Fruit fly (Drosophila melanogaster): ENCODE results near the gene Atac3.

Gene Atac3

DNA sequence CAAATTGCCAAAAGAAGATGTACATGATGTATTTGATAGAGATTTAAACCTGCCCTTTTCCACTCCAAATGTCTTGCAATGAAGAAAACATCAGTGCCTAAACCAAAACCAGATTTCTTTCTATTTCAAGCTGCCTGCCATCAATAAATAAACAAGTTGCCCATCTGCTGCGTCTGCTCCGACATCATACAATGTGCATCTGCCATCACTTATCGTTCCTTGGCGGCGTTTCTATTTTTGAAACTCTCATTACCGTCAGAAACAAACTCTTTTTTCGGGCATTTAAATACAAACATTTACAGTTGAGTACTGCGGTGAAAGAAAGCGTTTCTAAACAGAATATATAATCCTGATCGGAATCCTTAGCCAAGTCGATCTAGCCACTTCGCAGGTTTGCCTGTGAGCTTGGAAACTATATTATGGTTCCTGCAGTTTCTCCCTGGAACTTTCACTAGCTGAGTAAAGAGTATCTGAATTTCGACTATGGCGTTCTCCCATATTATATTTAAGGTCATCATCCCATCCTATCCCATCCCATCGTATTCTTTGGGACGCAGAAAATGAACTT is 32.9 kb downstream of the Atac3 start (continued):
- TF ChIP-seq gcm (GFP tag; optimal IDR thresholded peaks at IDR 0.05) (no peak), Neu2 (GFP tag; optimal IDR thresholded peaks at IDR 0.05; ENCODE audit: borderline replicate concordance) (no peak), CG9797 (GFP tag; optimal IDR thresholded peaks at IDR 0.05) (no peak), vfl (GFP tag; optimal IDR thresholded peaks at IDR 0.05) (no peak), slbo (GFP tag; IDR thresholded peaks at IDR 0.05) (no peak), Kr (GFP tag; optimal IDR thresholded peaks at IDR 0.05) (no peak), h (optimal IDR thresholded peaks at IDR 0.05) (no peak), wek (GFP tag; optimal IDR thresholded peaks at IDR 0.05) (no peak), rib (GFP tag; IDR thresholded peaks at IDR 0.05) (no peak), al (GFP tag; IDR thresholded peaks at IDR 0.05) (no peak), Bgb (GFP tag; IDR thresholded peaks at IDR 0.05; ENCODE audit: partially characterized antibody) (no peak), CG10321 (GFP tag; IDR thresholded peaks at IDR 0.05) (no peak), BtbVII (GFP tag; optimal IDR thresholded peaks at IDR 0.05) (no peak), CG1233 (GFP tag; optimal IDR thresholded peaks at IDR 0.05) (peak; percentile 13), CoRest (tag; optimal IDR thresholded peaks at IDR 0.05) (peak; percentile 40), CG8359 (GFP tag; optimal IDR thresholded peaks at IDR 0.05; ENCODE audit: borderline replicate concordance) (no peak), Dad (GFP tag; optimal IDR thresholded peaks at IDR 0.05) (no peak), CG8924 (tag; optimal IDR thresholded peaks at IDR 0.05) (no peak), ken (GFP tag; IDR thresholded peaks at IDR 0.05) (no peak), wdn (GFP tag; IDR thresholded peaks at IDR 0.05) (no peak), CG6689 (GFP tag; IDR thresholded peaks at IDR 0.05) (no peak), CG12744 (GFP tag; optimal IDR thresholded peaks at IDR 0.05) (no peak), CG13894 (tag; optimal IDR thresholded peaks at IDR 0.05) (no peak), D (optimal IDR thresholded peaks at IDR 0.05) (no peak), D (GFP tag; optimal IDR thresholded peaks at IDR 0.05) (peak; percentile 62), dpn (GFP tag; optimal IDR thresholded peaks at IDR 0.05) (no peak), bbx (GFP tag; IDR thresholded peaks at IDR 0.05; ENCODE audit: partially characterized antibody) (no peak), eve (GFP tag; optimal IDR thresholded peaks at IDR 0.05) (no peak), HHEX (GFP tag; optimal IDR thresholded peaks at IDR 0.05) (no peak), fd102C (GFP tag; optimal IDR thresholded peaks at IDR 0.05) (no peak), ftz-f1 (GFP tag; optimal IDR thresholded peaks at IDR 0.05) (no peak), hbn (GFP tag; IDR thresholded peaks at IDR 0.05; ENCODE audit: partially characterized antibody) (no peak), Atf-2 (GFP tag; optimal IDR thresholded peaks at IDR 0.05) (no peak), Eip74EF (GFP tag; optimal IDR thresholded peaks at IDR 0.05) (no peak), Hand (GFP tag; optimal IDR thresholded peaks at IDR 0.05) (no peak), B-H1 (GFP tag; IDR thresholded peaks at IDR 0.05) (no peak), Six4 (GFP tag; optimal IDR thresholded peaks at IDR 0.05) (no peak), pnt (GFP tag; optimal IDR thresholded peaks at IDR 0.05) (no peak), CG5180 (GFP tag; optimal IDR thresholded peaks at IDR 0.05) (no peak), CG14050 (GFP tag; IDR thresholded peaks at IDR 0.05) (no peak), z (GFP tag; IDR thresholded peaks at IDR 0.05) (no peak), lab (GFP tag; optimal IDR thresholded peaks at IDR 0.05) (no peak), CG34224 (GFP tag; IDR thresholded peaks at IDR 0.05; ENCODE audit: partially characterized antibody) (no peak), CHES-1-like (GFP tag; optimal IDR thresholded peaks at IDR 0.05) (peak; percentile 8), slp2 (GFP tag; optimal IDR thresholded peaks at IDR 0.05) (no peak), CG4282 (GFP tag; optimal IDR thresholded peaks at IDR 0.05) (no peak), CG1832 (GFP tag; optimal IDR thresholded peaks at IDR 0.05) (no peak), CG8765 (GFP tag; IDR thresholded peaks at IDR 0.05) (no peak), D19A (tag; optimal IDR thresholded peaks at IDR 0.05) (peak; percentile 99), CG17612 (GFP tag; IDR thresholded peaks at IDR 0.05) (no peak), mam (GFP tag; optimal IDR thresholded peaks at IDR 0.05) (no peak)
